Worm (Caenorhabditis elegans) whole organism, L2 larva: ENCODE data around the gene F08G12.5.

Source experiments
- R02D3.7 ChIP-seq: fragments of 150-350 bp; optimal IDR thresholded peaks from 2 replicates; lab custom pipeline; 2014; ENCODE audit warnings: missing biosample characterization, missing genetic modification characterization
- alr-1 ChIP-seq: fragments of 150-350 bp; optimal IDR thresholded peaks from 2 replicates; lab custom pipeline; 2014; ENCODE audit warnings: missing biosample characterization, missing genetic modification characterization
- mab-5 ChIP-seq: fragments of 150-350 bp; optimal IDR thresholded peaks from 2 replicates; lab custom pipeline; 2014; ENCODE audit warnings: missing biosample characterization, missing genetic modification characterization
- nhr-10 ChIP-seq: sonication (generic microtip); optimal IDR thresholded peaks from 2 replicates; lab custom pipeline; 2017; ENCODE audit warnings: missing biosample characterization, missing genetic modification characterization
- zag-1 ChIP-seq: fragments of 150-350 bp; optimal IDR thresholded peaks from 2 replicates; lab custom pipeline; 2014; ENCODE audit warnings: missing biosample characterization, missing genetic modification characterization
- ztf-11 ChIP-seq: sonication (generic microtip); optimal IDR thresholded peaks from 2 replicates; lab custom pipeline; 2017; ENCODE audit warnings: missing biosample characterization, missing genetic modification characterization

DNA sequence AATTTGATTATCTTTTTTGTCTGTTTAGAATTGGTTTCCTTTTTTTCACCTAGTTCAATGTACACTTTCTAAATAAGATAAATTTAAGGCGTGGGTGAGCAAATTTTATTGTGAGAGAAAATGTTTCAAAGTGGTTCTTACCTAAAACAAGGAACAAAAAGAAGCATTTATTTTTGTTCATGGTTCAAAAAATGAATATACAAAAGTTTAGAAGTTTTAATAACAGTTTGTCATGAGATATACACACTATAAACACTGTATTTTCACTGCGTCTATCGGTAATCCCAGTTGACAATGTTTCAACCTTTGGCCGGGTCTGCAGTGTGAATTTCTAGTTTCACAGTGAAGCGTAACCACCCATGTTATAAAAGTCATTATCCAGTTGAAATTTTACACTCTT, 5.3 kb upstream of the F08G12.5 start, which contains the start of gene F08G12.11:
- TF ChIP-seq alr-1 (tag; lab: Kevin White, UChicago) (no peak), ztf-11 (tag; lab: Kevin White, UChicago) (no peak), mab-5 (tag; lab: Kevin White, UChicago) (no peak), nhr-10 (tag; lab: Kevin White, UChicago) (no peak), zag-1 (tag; lab: Kevin White, UChicago) (no peak), R02D3.7 (no peak)
